Worm (Caenorhabditis elegans): Measurements from ENCODE around the gene C27H5.2.

C27H5.2 gene

DNA sequence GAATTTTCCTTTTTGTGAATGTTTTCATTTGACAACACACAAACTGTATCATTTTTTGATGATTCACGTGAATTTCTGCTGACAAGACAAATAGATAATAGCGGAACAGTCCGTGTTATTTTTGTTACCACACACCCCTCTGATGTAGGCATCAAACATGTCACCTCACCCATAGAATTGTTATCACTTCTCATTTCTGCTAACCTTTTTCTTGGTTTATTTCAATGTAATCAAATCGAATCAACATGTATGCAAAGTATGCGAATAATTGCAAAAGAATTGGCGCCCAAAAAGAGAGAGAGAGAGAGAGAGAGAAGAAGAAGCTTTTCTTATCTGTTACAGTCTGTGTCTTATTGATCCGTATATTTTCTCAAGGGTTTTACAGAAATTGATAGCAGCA is 2.0 kb downstream of the C27H5.2 start:
- peak; percentile 79 for TF ChIP-seq nhr-80 (tag; optimal IDR thresholded peaks at IDR 0.05)
- peak; percentile 10 for TF ChIP-seq ets-4 (GFP tag; optimal IDR thresholded peaks at IDR 0.05)
- no peak for TF ChIP-seq hlh-12 (tag; optimal IDR thresholded peaks at IDR 0.05)
- no peak for TF ChIP-seq F37B4.10 (GFP tag; IDR thresholded peaks at IDR 0.05)
- no peak for TF ChIP-seq nhr-27 (tag; optimal IDR thresholded peaks at IDR 0.05)
- no peak for TF ChIP-seq B0019.2 (GFP tag; conservative IDR thresholded peaks at IDR 0.05)
- no peak for TF ChIP-seq T07F8.4 (tag; optimal IDR thresholded peaks at IDR 0.05)
- TF ChIP-seq ceh-27 (GFP tag; optimal IDR thresholded peaks at IDR 0.05): no peak
- no peak for TF ChIP-seq hrde-1 (tag; optimal IDR thresholded peaks at IDR 0.05; ENCODE audit: borderline replicate concordance)
- peak; percentile 14 for TF ChIP-seq atf-7 (tag; optimal IDR thresholded peaks at IDR 0.05)
- peak; percentile 9 for TF ChIP-seq attf-5 (GFP tag; optimal IDR thresholded peaks at IDR 0.05)
- TF ChIP-seq ekl-4 (GFP tag; IDR thresholded peaks at IDR 0.05): no peak
- no peak for TF ChIP-seq K11D2.4 (GFP tag; IDR thresholded peaks at IDR 0.05)
- peak; percentile 38 for TF ChIP-seq unc-62 (GFP tag; optimal IDR thresholded peaks at IDR 0.05)
- TF ChIP-seq tlf-1 (GFP tag; optimal IDR thresholded peaks at IDR 0.05): no peak

DNA sequence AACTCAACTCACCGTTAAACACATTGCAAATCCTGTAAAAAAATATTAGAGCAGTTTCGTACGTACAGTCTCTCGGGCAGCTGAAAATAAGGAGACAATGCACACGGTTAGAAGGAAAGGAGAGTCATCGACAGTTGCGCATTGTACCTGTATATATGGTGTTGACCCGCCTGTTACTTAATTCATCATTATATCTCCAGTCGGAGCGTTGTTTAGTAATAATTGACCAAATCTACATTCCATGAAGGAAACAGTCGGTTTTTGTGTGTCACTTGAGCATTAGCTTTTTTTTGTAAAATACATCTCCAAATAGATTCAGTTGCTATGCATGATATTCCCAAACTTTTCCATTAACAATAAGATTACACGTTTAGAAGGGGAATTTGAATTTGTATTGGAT is 6.1 kb downstream of the C27H5.2 start, which contains the start of gene C27H5.12:
C27H5.12 (minus strand) TSS at position 101 of the 400 bp plus-strand sequence.
- no peak for TF ChIP-seq egrh-3 (GFP tag; IDR thresholded peaks at IDR 0.05)
- no peak for TF ChIP-seq dpl-1 (GFP tag; optimal IDR thresholded peaks at IDR 0.05)
- no peak for TF ChIP-seq ztf-28 (GFP tag; IDR thresholded peaks at IDR 0.05)
- TF ChIP-seq nfya-2 (GFP tag; IDR thresholded peaks at IDR 0.05): no peak
- TF ChIP-seq C17E4.6 (GFP tag; IDR thresholded peaks at IDR 0.05): no peak
- no peak for TF ChIP-seq sdz-38 (tag; optimal IDR thresholded peaks at IDR 0.05)
- TF ChIP-seq ZK185.1 (tag; optimal IDR thresholded peaks at IDR 0.05; ENCODE audit: poor library complexity, severe bottlenecking): no peak
- no peak for TF ChIP-seq rpc-1 (optimal IDR thresholded peaks at IDR 0.05)
- no peak for TF ChIP-seq rpc-1 (tag; optimal IDR thresholded peaks at IDR 0.05)
- no peak for TF ChIP-seq ceh-79 (tag; optimal IDR thresholded peaks at IDR 0.05)
- no peak for TF ChIP-seq zim-3 (tag; optimal IDR thresholded peaks at IDR 0.05)

DNA sequence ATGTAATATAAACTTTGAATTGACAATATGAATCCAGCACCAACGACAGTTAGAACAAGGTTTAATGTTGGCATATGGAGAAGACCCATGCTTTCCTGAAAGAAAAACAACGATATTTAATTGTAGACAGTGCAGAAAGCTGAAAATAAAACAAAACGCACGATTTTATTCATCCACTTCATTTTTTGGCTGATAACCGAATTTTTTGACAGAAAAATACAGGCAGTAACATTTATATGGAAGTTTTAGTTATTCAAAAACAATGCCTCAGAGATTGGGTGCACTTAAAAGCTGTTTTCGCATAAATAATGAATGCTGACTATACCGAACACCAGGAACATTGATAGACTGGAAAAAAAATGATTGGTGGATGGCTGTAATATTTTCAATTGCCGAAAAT is 10.4 kb downstream of the C27H5.2 start, which contains the start of gene mfsd-13.2:
mfsd-13.2 (minus strand) TSS at position 101 of the 400 bp plus-strand sequence.
- no peak for TF ChIP-seq nhr-90 (tag; optimal IDR thresholded peaks at IDR 0.05)
- TF ChIP-seq lin-26 (GFP tag; IDR thresholded peaks at IDR 0.05): no peak
- TF ChIP-seq akir-1 (GFP tag; optimal IDR thresholded peaks at IDR 0.05): no peak
- TF ChIP-seq attf-6 (GFP tag; IDR thresholded peaks at IDR 0.05): no peak
- no peak for TF ChIP-seq egl-44 (GFP tag; IDR thresholded peaks at IDR 0.05)
- TF ChIP-seq T07F8.4 (tag; optimal IDR thresholded peaks at IDR 0.05): no peak
- no peak for TF ChIP-seq xnd-1 (tag; optimal IDR thresholded peaks at IDR 0.05)
- no peak for TF ChIP-seq gei-17 (GFP tag; optimal IDR thresholded peaks at IDR 0.05)
- no peak for TF ChIP-seq C17E4.6 (GFP tag; IDR thresholded peaks at IDR 0.05)
- TF ChIP-seq ceh-40 (GFP tag; IDR thresholded peaks at IDR 0.05): no peak
- TF ChIP-seq mxl-1 (tag; optimal IDR thresholded peaks at IDR 0.05): no peak
- TF ChIP-seq ceh-100 (GFP tag; IDR thresholded peaks at IDR 0.05): no peak
- no peak for TF ChIP-seq snpc-4 (GFP tag; optimal IDR thresholded peaks at IDR 0.05)
- TF ChIP-seq snpc-4 (tag; optimal IDR thresholded peaks at IDR 0.05): no peak
- TF ChIP-seq snpc-3.4 (tag; optimal IDR thresholded peaks at IDR 0.05): no peak
- TF ChIP-seq nhr-179 (tag; optimal IDR thresholded peaks at IDR 0.05): no peak

Measured in whole organism, young adult.